Fruit fly (Drosophila melanogaster) whole organism: ENCODE measurements around the gene CG13058.

Source experiments
- CG8478 ChIP-seq: fragments of >200 bp; optimal IDR thresholded peaks from 2 replicates; lab custom pipeline; 2018; ENCODE audit warnings: inconsistent platforms
- psq ChIP-seq: fragments of >200 bp; optimal IDR thresholded peaks from 2 replicates; lab custom pipeline; 2017

DNA sequence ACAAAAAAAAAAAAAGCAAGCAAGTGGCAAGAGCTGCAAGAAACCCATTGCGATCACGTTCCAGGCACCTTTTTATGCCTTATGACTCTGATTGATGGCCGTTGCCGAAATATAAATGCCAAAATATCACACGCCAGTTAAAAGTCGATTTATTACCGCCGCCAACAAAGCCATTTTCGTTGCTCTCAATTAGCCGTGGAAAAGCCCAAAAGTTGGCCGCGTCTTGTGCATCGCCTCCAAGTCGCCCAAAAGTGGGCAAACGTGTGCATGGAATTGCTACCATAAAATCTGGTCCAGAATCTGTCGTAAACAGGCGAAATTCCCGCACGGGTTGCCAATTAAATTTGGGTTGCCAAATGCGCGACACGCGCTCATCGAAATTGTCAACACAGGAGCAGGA, 37.0 kb upstream of the CG13058 start:
- no peak for TF ChIP-seq psq (lab: Kevin White, UChicago)
- no peak for TF ChIP-seq CG8478 (lab: Kevin White, UChicago)
